Worm (Caenorhabditis elegans): ENCODE measurements around the gene oac-40.

oac-40 gene

ce11 chrV:8994801-8995200, 21.8 kb upstream of the oac-40 start, which contains the start of gene F59E11.5:
TSS of gene F59E11.5 (plus strand) at chrV:8995101.
- TF ChIP-seq jun-1 (tag; optimal IDR thresholded peaks at IDR 0.05) (no peak), egl-5 (tag; optimal IDR thresholded peaks at IDR 0.05) (no peak), fkh-2 (tag; optimal IDR thresholded peaks at IDR 0.05) (no peak), fkh-10 (GFP tag; optimal IDR thresholded peaks at IDR 0.05) (no peak), lin-39 (tag; optimal IDR thresholded peaks at IDR 0.05) (no peak), ztf-4 (tag; optimal IDR thresholded peaks at IDR 0.05) (no peak), lsy-12 (tag; optimal IDR thresholded peaks at IDR 0.05) (no peak), lin-15B (tag; optimal IDR thresholded peaks at IDR 0.05) (no peak), elt-2 (tag; optimal IDR thresholded peaks at IDR 0.05) (no peak), ztf-11 (tag; optimal IDR thresholded peaks at IDR 0.05) (no peak), elt-3 (tag; optimal IDR thresholded peaks at IDR 0.05) (no peak), ceh-28 (tag; optimal IDR thresholded peaks at IDR 0.05) (no peak), nhr-25 (tag; optimal IDR thresholded peaks at IDR 0.05) (no peak)

DNA sequence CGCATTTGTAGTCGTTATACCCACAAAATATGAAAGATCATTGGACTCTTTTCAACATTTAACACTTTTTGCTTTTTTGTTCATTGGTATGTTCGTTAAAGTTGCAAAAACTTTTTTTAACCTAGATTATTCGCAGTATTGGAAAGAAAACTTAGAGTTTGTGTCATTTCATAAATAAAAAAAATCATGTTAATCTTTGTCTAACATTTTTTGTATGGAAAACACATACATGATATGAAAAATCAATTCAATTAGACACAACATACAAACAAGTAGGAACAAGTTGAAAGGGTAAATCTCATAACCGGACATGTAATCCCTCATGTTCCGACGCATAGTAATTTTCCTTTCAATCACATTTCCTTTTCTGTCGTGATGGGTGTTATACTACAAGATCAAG, 15.4 kb upstream of the oac-40 start, which contains the start of gene F59E11.2:
F59E11.2 (plus strand) TSS at position 301 of the 400 bp plus-strand sequence.
- TF ChIP-seq skn-1 (tag; optimal IDR thresholded peaks at IDR 0.05), result no peak
- no peak for TF ChIP-seq lsy-12 (tag; optimal IDR thresholded peaks at IDR 0.05)
- TF ChIP-seq nhr-43 (tag; optimal IDR thresholded peaks at IDR 0.05; ENCODE audit: poor library complexity, severe bottlenecking), result no peak
- no peak for TF ChIP-seq zag-1 (tag; optimal IDR thresholded peaks at IDR 0.05)
- TF ChIP-seq nhr-77 (tag; optimal IDR thresholded peaks at IDR 0.05), result no peak
- TF ChIP-seq egl-27 (tag; optimal IDR thresholded peaks at IDR 0.05), result no peak
- TF ChIP-seq ceh-28 (tag; optimal IDR thresholded peaks at IDR 0.05), result no peak
- TF ChIP-seq ama-1 (optimal IDR thresholded peaks at IDR 0.05), result no peak
- no peak for TF ChIP-seq fkh-2 (tag; optimal IDR thresholded peaks at IDR 0.05)
- TF ChIP-seq ceh-16 (tag; optimal IDR thresholded peaks at IDR 0.05), result no peak
- no peak for TF ChIP-seq nhr-23 (tag; optimal IDR thresholded peaks at IDR 0.05)
- no peak for TF ChIP-seq mml-1 (tag; optimal IDR thresholded peaks at IDR 0.05)
- TF ChIP-seq nhr-11 (tag; optimal IDR thresholded peaks at IDR 0.05), result no peak
- TF ChIP-seq elt-1 (tag; optimal IDR thresholded peaks at IDR 0.05), result no peak
- no peak for TF ChIP-seq unc-39 (tag; optimal IDR thresholded peaks at IDR 0.05)
- TF ChIP-seq nhr-76 (tag; optimal IDR thresholded peaks at IDR 0.05), result no peak

DNA sequence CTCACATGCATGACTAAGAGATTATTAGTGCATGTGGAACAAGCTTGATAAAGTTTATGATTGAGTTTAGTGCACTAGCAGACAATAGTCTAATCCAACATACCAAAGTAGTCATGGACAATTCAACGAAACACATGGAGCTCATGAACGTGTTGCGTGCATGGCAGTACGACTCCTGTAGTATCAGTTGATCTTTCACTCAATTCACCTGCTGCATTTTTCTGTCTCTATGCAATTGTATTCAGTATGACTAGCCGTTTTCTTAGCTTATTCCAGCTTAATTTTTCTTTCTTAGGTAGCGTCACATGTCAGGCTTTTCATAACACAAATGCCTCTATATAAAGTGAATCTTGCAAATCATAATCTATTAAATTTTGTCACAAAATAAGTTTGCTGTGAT, 13.3 kb upstream of the oac-40 start, which contains the start of gene srx-1:
srx-1 (plus strand) TSS at position 382 of the 400 bp plus-strand sequence.
- TF ChIP-seq nhr-237 (tag; optimal IDR thresholded peaks at IDR 0.05), result no peak
- no peak for TF ChIP-seq unc-62 (GFP tag; optimal IDR thresholded peaks at IDR 0.05)
- no peak for TF ChIP-seq nhr-11 (tag; optimal IDR thresholded peaks at IDR 0.05)

DNA sequence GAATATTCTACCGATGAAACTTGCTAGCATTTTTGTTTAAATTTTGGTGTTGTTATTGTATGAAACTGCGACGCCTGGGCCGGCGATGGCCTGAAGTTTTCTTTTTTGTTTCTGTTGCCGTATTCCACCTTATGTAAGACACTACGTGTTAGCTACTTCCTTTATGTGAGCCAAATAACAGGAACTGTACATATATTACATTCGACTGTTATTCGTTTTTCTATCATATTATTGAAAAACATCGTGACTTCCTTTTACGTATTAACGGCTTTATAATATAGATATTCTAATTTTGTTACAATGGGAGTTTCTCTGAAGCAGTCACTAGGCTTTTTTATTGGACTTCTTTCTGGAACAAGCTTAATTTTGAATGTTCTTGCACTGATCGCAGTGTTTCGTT, 11.3 kb upstream of the oac-40 start, which contains the start of gene srx-3:
srx-3 (plus strand) TSS at position 301 of the 400 bp plus-strand sequence.
- TF ChIP-seq unc-62 (GFP tag; optimal IDR thresholded peaks at IDR 0.05), result no peak
- TF ChIP-seq nhr-67 (tag; optimal IDR thresholded peaks at IDR 0.05), result no peak
- no peak for TF ChIP-seq eor-1 (tag; optimal IDR thresholded peaks at IDR 0.05)
- TF ChIP-seq mml-1 (tag; optimal IDR thresholded peaks at IDR 0.05), result no peak
- no peak for TF ChIP-seq ama-1 (optimal IDR thresholded peaks at IDR 0.05)
- no peak for TF ChIP-seq egl-5 (tag; optimal IDR thresholded peaks at IDR 0.05)
- TF ChIP-seq zag-1 (tag; optimal IDR thresholded peaks at IDR 0.05), result no peak
- TF ChIP-seq snpc-4 (tag; optimal IDR thresholded peaks at IDR 0.05), result no peak
- no peak for TF ChIP-seq fos-1 (tag; optimal IDR thresholded peaks at IDR 0.05)
- no peak for TF ChIP-seq nhr-77 (tag; optimal IDR thresholded peaks at IDR 0.05)
- no peak for TF ChIP-seq ZK546.5 (tag; optimal IDR thresholded peaks at IDR 0.05)
- no peak for TF ChIP-seq nhr-28 (tag; optimal IDR thresholded peaks at IDR 0.05)
- no peak for TF ChIP-seq jun-1 (tag; optimal IDR thresholded peaks at IDR 0.05)
- no peak for TF ChIP-seq elt-3 (tag; optimal IDR thresholded peaks at IDR 0.05)
- no peak for TF ChIP-seq ceh-28 (tag; optimal IDR thresholded peaks at IDR 0.05)
- no peak for TF ChIP-seq nhr-12 (tag; optimal IDR thresholded peaks at IDR 0.05)
- TF ChIP-seq nhr-11 (tag; optimal IDR thresholded peaks at IDR 0.05), result no peak
- no peak for TF ChIP-seq ceh-9 (tag; optimal IDR thresholded peaks at IDR 0.05)
- TF ChIP-seq pqm-1 (tag; optimal IDR thresholded peaks at IDR 0.05), result no peak
